Worm (Caenorhabditis elegans) whole organism, L4 larva: ENCODE measurements around the gene sre-33.

Source experiments
- D1046.2 ChIP-seq: fragments of 200-800 bp; sonication (Bioruptor generic); IDR thresholded peaks from 2 replicates; pipeline ENCODE4 v1.3.6; 2022; ENCODE audit warnings: missing genetic modification characterization, missing compliant biosample characterization
- F26F4.8 ChIP-seq: fragments of 200-800 bp; sonication (Bioruptor generic); conservative IDR thresholded peaks from 2 replicates; pipeline ENCODE4 v1.3.6; 2022; ENCODE audit warnings: missing genetic modification characterization, missing compliant biosample characterization
- F37D6.2 ChIP-seq: sonication (generic microtip); optimal IDR thresholded peaks from 2 replicates; lab custom pipeline; 2016; ENCODE audit warnings: mild to moderate bottlenecking, missing genetic modification characterization, missing compliant biosample characterization
- T20F7.1 ChIP-seq: fragments of 200-800 bp; sonication (Bioruptor generic); optimal IDR thresholded peaks from 2 replicates; lab custom pipeline; 2018; ENCODE audit warnings: mild to moderate bottlenecking, missing genetic modification characterization, missing compliant biosample characterization
- ZK546.5 ChIP-seq, 2 experiments: sonication (generic microtip); optimal IDR thresholded peaks; 2 replicates each; lab custom pipeline; 2017; ENCODE audit warnings: missing biosample characterization in 2 of 2, missing genetic modification characterization in 2 of 2
- aha-1 ChIP-seq: fragments of 150-350 bp; peaks from one replicate; lab custom pipeline; 2014; ENCODE audit warnings: missing biosample characterization, missing genetic modification characterization
- arid-1 ChIP-seq: fragments of 200-800 bp; sonication (Bioruptor generic); conservative IDR thresholded peaks from 2 replicates; pipeline ENCODE4 v1.3.6; 2022; ENCODE audit warnings: missing genetic modification reagents, missing genetic modification characterization, missing compliant biosample characterization
- attf-4 ChIP-seq: sonication (generic microtip); optimal IDR thresholded peaks from 3 replicates; lab custom pipeline; 2017; ENCODE audit warnings: missing biosample characterization, missing genetic modification characterization
- ceh-32 ChIP-seq: sonication (generic microtip); optimal IDR thresholded peaks from 2 replicates; lab custom pipeline; 2016; ENCODE audit warnings: mild to moderate bottlenecking, missing genetic modification characterization, missing compliant biosample characterization; ENCODE audit not compliant: poor library complexity
- ceh-82 ChIP-seq: sonication (generic microtip); optimal IDR thresholded peaks from 2 replicates; lab custom pipeline; 2017; ENCODE audit warnings: missing biosample characterization, missing genetic modification characterization
- ctbp-1 ChIP-seq: fragments of 200-800 bp; sonication (Bioruptor generic); IDR thresholded peaks from 2 replicates; pipeline ENCODE4 v1.3.6; 2022; ENCODE audit warnings: missing genetic modification reagents, missing genetic modification characterization, missing compliant biosample characterization
- daf-16 ChIP-seq, 3 experiments: sonication (generic microtip); optimal IDR thresholded peaks; 2 replicates each; lab custom pipeline; 2016 to 2017; ENCODE audit warnings: missing genetic modification characterization in 3 of 3, missing genetic modification reagents in 3 of 3, mild to moderate bottlenecking in 2 of 3, missing compliant biosample characterization in 2 of 3, missing biosample characterization in 1 of 3, moderate library complexity in 1 of 3
- daf-8 ChIP-seq: fragments of 200-800 bp; sonication (Bioruptor generic); IDR thresholded peaks from 2 replicates; pipeline ENCODE4 v1.3.6; 2022; ENCODE audit warnings: missing genetic modification characterization, missing compliant biosample characterization
- dmd-8 ChIP-seq: fragments of 200-800 bp; sonication (Bioruptor generic); IDR thresholded peaks from 2 replicates; pipeline ENCODE4 v1.3.6; 2022; ENCODE audit warnings: missing genetic modification characterization, missing compliant biosample characterization
- dve-1 ChIP-seq: sonication (generic microtip); optimal IDR thresholded peaks from 2 replicates; lab custom pipeline; 2017; ENCODE audit warnings: antibody characterized with exemption, mild to moderate bottlenecking, missing genetic modification characterization, missing compliant biosample characterization; ENCODE audit not compliant: insufficient read depth
- fkh-10 ChIP-seq: fragments of 150-350 bp; optimal IDR thresholded peaks from 2 replicates; lab custom pipeline; 2014; ENCODE audit warnings: missing biosample characterization, missing genetic modification reagents, missing genetic modification characterization
- hlh-30 ChIP-seq: sonication (generic microtip); optimal IDR thresholded peaks from 2 replicates; lab custom pipeline; 2017; ENCODE audit warnings: antibody characterized with exemption, mild to moderate bottlenecking, missing genetic modification characterization, missing compliant biosample characterization; ENCODE audit not compliant: insufficient read depth
- hmg-1.1 ChIP-seq: fragments of 200-800 bp; sonication (Bioruptor generic); IDR thresholded peaks from 2 replicates; pipeline ENCODE4 v1.3.6; 2022; ENCODE audit warnings: missing genetic modification reagents, missing genetic modification characterization, missing compliant biosample characterization
- jun-1 ChIP-seq: fragments of 150-350 bp; optimal IDR thresholded peaks from 2 replicates; lab custom pipeline; 2014; ENCODE audit warnings: missing biosample characterization, missing genetic modification reagents, missing genetic modification characterization
- lin-1 ChIP-seq: fragments of 200-800 bp; sonication (Bioruptor generic); IDR thresholded peaks from 2 replicates; pipeline ENCODE4 v1.3.6; 2022; ENCODE audit warnings: missing genetic modification reagents, missing genetic modification characterization, missing compliant biosample characterization
- lin-13 ChIP-seq: fragments of 150-350 bp; optimal IDR thresholded peaks from 2 replicates; lab custom pipeline; 2014; ENCODE audit warnings: missing biosample characterization, missing genetic modification reagents, missing genetic modification characterization
- lin-15B ChIP-seq: fragments of 150-350 bp; sonication (generic microtip); optimal IDR thresholded peaks from 3 replicates; lab custom pipeline; 2014; ENCODE audit warnings: missing biosample characterization, missing genetic modification characterization
- lin-29 ChIP-seq: fragments of 200-800 bp; sonication (Bioruptor generic); IDR thresholded peaks from 2 replicates; pipeline ENCODE4 v1.3.6; 2022; ENCODE audit warnings: missing genetic modification reagents, missing genetic modification characterization, missing compliant biosample characterization
- lin-38 ChIP-seq: fragments of 200-800 bp; sonication (Bioruptor generic); IDR thresholded peaks from 2 replicates; pipeline ENCODE4 v1.3.6; 2022; ENCODE audit warnings: missing genetic modification reagents, missing genetic modification characterization, missing compliant biosample characterization
- lin-39 ChIP-seq: fragments of 150-350 bp; optimal IDR thresholded peaks from 2 replicates; lab custom pipeline; 2014; ENCODE audit warnings: missing biosample characterization, missing genetic modification reagents, missing genetic modification characterization
- lir-3 ChIP-seq: sonication (generic microtip); optimal IDR thresholded peaks from 2 replicates; lab custom pipeline; 2016; ENCODE audit warnings: mild to moderate bottlenecking, missing genetic modification characterization, missing compliant biosample characterization
- madf-9 ChIP-seq: fragments of 200-800 bp; sonication (Bioruptor generic); conservative IDR thresholded peaks from 2 replicates; pipeline ENCODE4 v1.3.6; 2022; ENCODE audit warnings: missing genetic modification reagents, missing genetic modification characterization, missing compliant biosample characterization
- mes-2 ChIP-seq: sonication (generic microtip); optimal IDR thresholded peaks from 2 replicates; lab custom pipeline; 2016; ENCODE audit warnings: missing genotype, mild to moderate bottlenecking, missing genetic modification characterization, missing compliant biosample characterization; ENCODE audit not compliant: poor library complexity, severe bottlenecking
- mxl-2 ChIP-seq: fragments of 200-800 bp; sonication (Bioruptor generic); conservative IDR thresholded peaks from 2 replicates; pipeline ENCODE4 v1.3.6; 2022; ENCODE audit warnings: missing genetic modification reagents, missing genetic modification characterization, missing compliant biosample characterization
- mxl-3 ChIP-seq: fragments of 200-800 bp; sonication (Bioruptor generic); optimal IDR thresholded peaks from 2 replicates; lab custom pipeline; 2018; ENCODE audit warnings: mild to moderate bottlenecking, missing genetic modification characterization, missing compliant biosample characterization
- nhr-10 ChIP-seq: fragments of 150-350 bp; optimal IDR thresholded peaks from 2 replicates; lab custom pipeline; 2014; ENCODE audit warnings: missing biosample characterization, missing genetic modification characterization
- nhr-102 ChIP-seq: sonication (generic microtip); optimal IDR thresholded peaks from 2 replicates; lab custom pipeline; 2016; ENCODE audit warnings: mild to moderate bottlenecking, missing genetic modification characterization, moderate library complexity, missing compliant biosample characterization
- nhr-11 ChIP-seq: fragments of 150-350 bp; optimal IDR thresholded peaks from 2 replicates; lab custom pipeline; 2014; ENCODE audit warnings: missing biosample characterization, missing genetic modification characterization
- nhr-111 ChIP-seq: fragments of 200-800 bp; sonication (Bioruptor generic); optimal IDR thresholded peaks from 2 replicates; lab custom pipeline; 2018; ENCODE audit warnings: mild to moderate bottlenecking, missing genetic modification characterization, missing compliant biosample characterization
- nhr-25 ChIP-seq: sonication (generic microtip); optimal IDR thresholded peaks from 2 replicates; lab custom pipeline; 2017; ENCODE audit warnings: missing genetic modification characterization, mild to moderate bottlenecking, missing compliant biosample characterization, antibody characterized with exemption, moderate library complexity, borderline replicate concordance; ENCODE audit not compliant: insufficient read depth
- nhr-48 ChIP-seq: sonication (generic microtip); optimal IDR thresholded peaks from 2 replicates; lab custom pipeline; 2016; ENCODE audit warnings: mild to moderate bottlenecking, missing genetic modification characterization, missing compliant biosample characterization
- nhr-6 ChIP-seq: fragments of 150-350 bp; optimal IDR thresholded peaks from 2 replicates; lab custom pipeline; 2014; ENCODE audit warnings: missing biosample characterization, missing genetic modification characterization
- nhr-77 ChIP-seq: fragments of 150-350 bp; optimal IDR thresholded peaks from 2 replicates; lab custom pipeline; 2014; ENCODE audit warnings: missing biosample characterization, missing genetic modification characterization
- php-3 ChIP-seq: fragments of 200-800 bp; sonication (Bioruptor generic); IDR thresholded peaks from 2 replicates; pipeline ENCODE4 v1.3.6; 2022; ENCODE audit warnings: missing genetic modification reagents, missing genetic modification characterization, missing compliant biosample characterization
- rbr-2 ChIP-seq: sonication (generic microtip); optimal IDR thresholded peaks from 2 replicates; lab custom pipeline; 2016; ENCODE audit warnings: missing genotype, missing genetic modification characterization, missing compliant biosample characterization
- sdz-12 ChIP-seq: fragments of 200-800 bp; sonication (Bioruptor generic); optimal IDR thresholded peaks from 2 replicates; lab custom pipeline; 2018; ENCODE audit warnings: mild to moderate bottlenecking, missing genetic modification characterization, missing compliant biosample characterization
- skn-1 ChIP-seq: fragments of 150-350 bp; optimal IDR thresholded peaks from 2 replicates; lab custom pipeline; 2014; ENCODE audit warnings: missing biosample characterization, missing genetic modification characterization
- snpc-4 ChIP-seq: fragments of 150-350 bp; optimal IDR thresholded peaks from 2 replicates; lab custom pipeline; 2014; ENCODE audit warnings: missing biosample characterization, missing genetic modification characterization
- tag-97 ChIP-seq: fragments of 200-800 bp; sonication (Bioruptor generic); IDR thresholded peaks from 2 replicates; pipeline ENCODE4 v1.3.6; 2022; ENCODE audit warnings: missing genetic modification characterization, missing compliant biosample characterization
- tra-1 ChIP-seq: fragments of 200-800 bp; sonication (Bioruptor generic); IDR thresholded peaks from 2 replicates; pipeline ENCODE4 v1.3.6; 2022; ENCODE audit warnings: missing genetic modification reagents, missing genetic modification characterization, missing compliant biosample characterization
- unc-62 ChIP-seq, 3 experiments: fragments of 150-350 bp in 1 of 3; sonication (generic microtip); optimal IDR thresholded peaks in 2 of 3; peaks in 1 of 3; 1 replicate in 1 of 3; 2 replicates in 2 of 3; lab custom pipeline; 2014 to 2017; ENCODE audit warnings: missing biosample characterization in 3 of 3, missing genetic modification characterization in 3 of 3, missing genetic modification reagents in 3 of 3, missing genotype in 1 of 3
- zag-1 ChIP-seq: fragments of 150-350 bp; optimal IDR thresholded peaks from 2 replicates; lab custom pipeline; 2014; ENCODE audit warnings: missing biosample characterization, missing genetic modification characterization
- zip-11 ChIP-seq: fragments of 200-800 bp; sonication (Bioruptor generic); IDR thresholded peaks from 2 replicates; pipeline ENCODE4 v1.3.6; 2022; ENCODE audit warnings: missing genetic modification characterization, missing compliant biosample characterization
- zip-2 ChIP-seq: fragments of 150-350 bp; optimal IDR thresholded peaks from 2 replicates; lab custom pipeline; 2014; ENCODE audit warnings: missing biosample characterization, missing genetic modification characterization
- ztf-11 ChIP-seq: fragments of 150-350 bp; optimal IDR thresholded peaks from 2 replicates; lab custom pipeline; 2014; ENCODE audit warnings: missing biosample characterization, missing genetic modification characterization

Gene sre-33

DNA sequence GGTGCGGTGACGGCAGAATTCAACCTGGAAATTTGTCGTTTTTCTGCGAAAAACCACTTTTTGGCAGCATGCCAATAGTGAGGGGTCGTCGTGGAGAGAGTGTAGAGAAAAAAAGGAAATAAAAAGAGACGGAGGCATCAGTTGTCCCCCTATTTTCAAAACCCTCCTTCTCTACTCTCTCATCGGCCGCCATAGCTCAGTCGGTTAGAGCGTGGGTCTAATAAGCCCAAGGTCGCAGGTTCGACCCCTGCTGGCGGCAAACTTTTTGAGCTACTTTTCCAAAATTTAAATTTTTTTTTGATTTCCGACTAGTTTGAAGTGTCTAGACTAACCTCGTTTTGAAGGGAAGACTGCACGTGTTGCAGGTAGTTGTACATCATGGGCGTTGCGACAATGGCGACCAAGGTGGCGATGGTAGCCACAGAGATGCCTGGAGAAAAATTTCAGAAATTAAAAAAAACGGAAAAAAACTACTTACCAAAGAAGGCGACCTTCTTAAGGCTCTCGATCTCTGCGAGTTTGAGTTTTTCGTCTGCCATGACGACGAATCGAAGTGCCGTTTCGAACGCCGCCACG, 41.5 kb downstream of the sre-33 start, which contains the start of gene col-85 (continued):
- peak; percentile 87 for TF ChIP-seq rbr-2 (tag; lab: Kevin White, UChicago)
- no peak for TF ChIP-seq attf-4 (tag; lab: Kevin White, UChicago)
- TF ChIP-seq lir-3 (tag; lab: Kevin White, UChicago) = peak; percentile 62
- no peak for TF ChIP-seq lin-39 (tag; lab: Kevin White, UChicago)
- no peak for TF ChIP-seq skn-1 (tag; lab: Kevin White, UChicago)
- TF ChIP-seq lin-38 (GFP tag; lab: Robert Waterston, UW) = peak; percentile 90
- TF ChIP-seq F26F4.8 (GFP tag; lab: Robert Waterston, UW) = peak; percentile 92
- no peak for TF ChIP-seq zag-1
- TF ChIP-seq unc-62 (GFP tag; optimal IDR thresholded peaks at IDR 0.05 in 1 of 2; lab: Kevin White, UChicago) = peak in 1 of 2 experiments; percentile 79
- no peak for TF ChIP-seq unc-62 (tag; optimal IDR thresholded peaks at IDR 0.05; lab: Kevin White, UChicago)
- no peak for TF ChIP-seq ceh-82 (tag; lab: Kevin White, UChicago)
- TF ChIP-seq nhr-102 = peak; percentile 75
- no peak for TF ChIP-seq lin-15B (tag; lab: Kevin White, UChicago)
- peak; percentile 83 for TF ChIP-seq mes-2
- TF ChIP-seq arid-1 = peak; percentile 91
- TF ChIP-seq nhr-11 (tag; lab: Kevin White, UChicago) = peak; percentile 56
- peak; percentile 42 for TF ChIP-seq mxl-3
- TF ChIP-seq zip-11 = 0 out of 2 replicates have a peak, but pooled peaks have one; percentile 53
- TF ChIP-seq lin-13 (GFP tag; lab: Kevin White, UChicago) = peak; percentile 74
- no peak for TF ChIP-seq nhr-10 (tag; lab: Kevin White, UChicago)
- no peak for TF ChIP-seq jun-1 (tag; lab: Kevin White, UChicago)
- TF ChIP-seq lin-1 (GFP tag; lab: Robert Waterston, UW) = peak; percentile 89
- TF ChIP-seq lin-29 (GFP tag; lab: Robert Waterston, UW) = peak; percentile 75
- TF ChIP-seq tag-97 (GFP tag; lab: Robert Waterston, UW) = no peak
- TF ChIP-seq php-3 = peak; percentile 84
- peak; percentile 73 for TF ChIP-seq nhr-111 (GFP tag; lab: Kevin White, UChicago)
- TF ChIP-seq snpc-4 (tag; lab: Kevin White, UChicago) = peak; percentile 71
- peak; percentile 94 for TF ChIP-seq aha-1
- peak; percentile 14 to 86 for TF ChIP-seq daf-16 (GFP tag; optimal IDR thresholded peaks at IDR 0.05; lab: Kevin White, UChicago)
- peak; percentile 57 for TF ChIP-seq daf-16 (tag; optimal IDR thresholded peaks at IDR 0.05; lab: Kevin White, UChicago)
- peak; percentile 65 for TF ChIP-seq hlh-30 (tag; lab: Kevin White, UChicago)
- TF ChIP-seq tra-1 (GFP tag; lab: Robert Waterston, UW) = peak; percentile 94
- TF ChIP-seq sdz-12 (GFP tag; lab: Kevin White, UChicago) = no peak
- no peak for TF ChIP-seq ztf-11
- TF ChIP-seq nhr-48 (tag; lab: Kevin White, UChicago) = peak; percentile 67
- TF ChIP-seq nhr-77 (tag; lab: Kevin White, UChicago) = peak; percentile 60
- TF ChIP-seq D1046.2 = peak; percentile 91
- peak; percentile 48 for TF ChIP-seq nhr-6
- peak; percentile 53 for TF ChIP-seq F37D6.2 (tag; lab: Kevin White, UChicago)
- TF ChIP-seq fkh-10 (GFP tag; lab: Kevin White, UChicago) = peak; percentile 30
- peak; percentile 73 for TF ChIP-seq mxl-2
- peak; percentile 98 for TF ChIP-seq hmg-1.1 (GFP tag; lab: Robert Waterston, UW)
- no peak for TF ChIP-seq T20F7.1
- no peak for TF ChIP-seq ZK546.5 (tag; optimal IDR thresholded peaks at IDR 0.05; lab: Kevin White, UChicago)
- peak; percentile 95 for TF ChIP-seq dmd-8 (GFP tag; lab: Robert Waterston, UW)
- peak; percentile 87 for TF ChIP-seq madf-9
- TF ChIP-seq ceh-32 (tag; lab: Kevin White, UChicago) = peak; percentile 2
- no peak for TF ChIP-seq dve-1 (tag; lab: Kevin White, UChicago)
- peak; percentile 60 for TF ChIP-seq zip-2
- no peak for TF ChIP-seq nhr-25 (tag; lab: Kevin White, UChicago)
- TF ChIP-seq daf-8 = 0 out of 2 replicates have a peak, but pooled peaks have one; percentile 71
- peak; percentile 91 for TF ChIP-seq ctbp-1 (GFP tag; lab: Robert Waterston, UW)
